Worm (Caenorhabditis elegans) whole organism, L1 larva: ENCODE data around the gene pnn-1.
A peak's percentile ranks its signal among the peaks of the same experiment; 100 is the strongest.

Experiments
- alr-1 ChIP-seq: fragments of 200-800 bp; sonication (Bioruptor generic); optimal IDR thresholded peaks from 2 replicates; lab custom pipeline; 2018; ENCODE audit warnings: borderline replicate concordance, mild to moderate bottlenecking, missing genetic modification characterization, missing compliant biosample characterization
- aly-2 ChIP-seq: fragments of 150-350 bp; optimal IDR thresholded peaks from 2 replicates; lab custom pipeline; 2014; ENCODE audit warnings: missing biosample characterization, missing genetic modification characterization
- ama-1 ChIP-seq: fragments of 150-350 bp; optimal IDR thresholded peaks from 2 replicates; lab custom pipeline; 2014
- blmp-1 ChIP-seq: fragments of 150-350 bp; optimal IDR thresholded peaks from 2 replicates; lab custom pipeline; 2014; ENCODE audit warnings: missing biosample characterization, missing genetic modification characterization
- ceh-90 ChIP-seq: sonication (generic microtip); optimal IDR thresholded peaks from 2 replicates; lab custom pipeline; 2016; ENCODE audit warnings: missing genetic modification characterization, missing compliant biosample characterization
- dpl-1 ChIP-seq, 3 experiments: fragments of 150-350 bp in 2 of 3; sonication (generic microtip) in 1 of 3; optimal IDR thresholded peaks; 2 replicates each; lab custom pipeline; 2014 to 2017; ENCODE audit warnings: missing biosample characterization in 3 of 3, missing genetic modification characterization in 3 of 3, missing genetic modification reagents in 3 of 3
- dsc-1 ChIP-seq: sonication (generic microtip); optimal IDR thresholded peaks from 2 replicates; lab custom pipeline; 2016; ENCODE audit warnings: mild to moderate bottlenecking, missing genetic modification characterization, missing compliant biosample characterization
- efl-1 ChIP-seq, 4 experiments: fragments of 150-350 bp; optimal IDR thresholded peaks in 3 of 4; peaks in 1 of 4; 1 replicate in 1 of 4; 2 replicates in 3 of 4; lab custom pipeline; 2014; ENCODE audit warnings: missing biosample characterization in 2 of 4, missing genetic modification characterization in 2 of 4, missing genetic modification reagents in 2 of 4
- egl-13 ChIP-seq: sonication (generic microtip); optimal IDR thresholded peaks from 2 replicates; lab custom pipeline; 2016; ENCODE audit warnings: missing genotype, missing genetic modification reagents, missing genetic modification characterization, missing compliant biosample characterization
- egl-27 ChIP-seq, 2 experiments: fragments of 150-350 bp in 1 of 2; sonication (generic microtip); optimal IDR thresholded peaks; 3 replicates each; lab custom pipeline; 2017 to 2018; ENCODE audit warnings: missing biosample characterization in 2 of 2, missing genetic modification characterization in 2 of 2, missing genetic modification reagents in 2 of 2
- elt-2 ChIP-seq: sonication (generic microtip); optimal IDR thresholded peaks from 2 replicates; lab custom pipeline; 2016; ENCODE audit warnings: missing genetic modification characterization, mild to moderate bottlenecking, inconsistent platforms, missing compliant biosample characterization, missing genetic modification reagents
- fkh-10 ChIP-seq: sonication (generic microtip); optimal IDR thresholded peaks from 2 replicates; lab custom pipeline; 2017; ENCODE audit warnings: missing biosample characterization, missing genetic modification reagents, missing genetic modification characterization
- fkh-8 ChIP-seq: sonication (generic microtip); optimal IDR thresholded peaks from 2 replicates; lab custom pipeline; 2016; ENCODE audit warnings: mild to moderate bottlenecking, missing genetic modification characterization, missing compliant biosample characterization
- lin-14 ChIP-seq: fragments of 200-800 bp; sonication (Bioruptor generic); optimal IDR thresholded peaks from 2 replicates; lab custom pipeline; 2018; ENCODE audit warnings: mild to moderate bottlenecking, missing genetic modification characterization, moderate library complexity, missing compliant biosample characterization
- lin-35 ChIP-seq, 2 experiments: fragments of 150-350 bp; optimal IDR thresholded peaks; 2 replicates each; lab custom pipeline; 2014; ENCODE audit warnings: missing biosample characterization in 2 of 2, missing genetic modification characterization in 2 of 2, missing genetic modification reagents in 2 of 2
- mab-9 ChIP-seq: fragments of 200-800 bp; sonication (Bioruptor generic); IDR thresholded peaks from 2 replicates; pipeline ENCODE4 v1.3.6; 2022; ENCODE audit warnings: missing genetic modification reagents, missing genetic modification characterization, missing compliant biosample characterization
- mdl-1 ChIP-seq, 2 experiments: fragments of 150-350 bp; optimal IDR thresholded peaks; 2 replicates each; lab custom pipeline; 2014 to 2017; ENCODE audit warnings: missing biosample characterization in 2 of 2, missing genetic modification characterization in 2 of 2, inconsistent platforms in 1 of 2
- mef-2 ChIP-seq: fragments of 150-350 bp; optimal IDR thresholded peaks from 2 replicates; lab custom pipeline; 2014; ENCODE audit warnings: missing biosample characterization, missing genetic modification characterization
- nhr-11 ChIP-seq: fragments of 150-350 bp; optimal IDR thresholded peaks from 2 replicates; lab custom pipeline; 2014; ENCODE audit warnings: missing biosample characterization, missing genetic modification characterization
- nhr-20 ChIP-seq: sonication (generic microtip); optimal IDR thresholded peaks from 2 replicates; lab custom pipeline; 2016; ENCODE audit warnings: mild to moderate bottlenecking, missing genetic modification characterization, missing compliant biosample characterization
- nhr-237 ChIP-seq: fragments of 150-350 bp; optimal IDR thresholded peaks from 2 replicates; lab custom pipeline; 2014; ENCODE audit warnings: missing biosample characterization, missing genetic modification characterization
- nhr-85 ChIP-seq: sonication (generic microtip); peaks from one replicate; lab custom pipeline; 2016; ENCODE audit warnings: missing genetic modification characterization, inconsistent platforms, missing compliant biosample characterization
- snpc-4 ChIP-seq: fragments of 150-350 bp; optimal IDR thresholded peaks from 2 replicates; lab custom pipeline; 2014; ENCODE audit warnings: missing biosample characterization, missing genetic modification characterization
- snu-23 ChIP-seq: sonication (generic microtip); optimal IDR thresholded peaks from 2 replicates; lab custom pipeline; 2016; ENCODE audit warnings: missing genetic modification characterization, missing compliant biosample characterization
- sptf-1 ChIP-seq: fragments of 150-350 bp; optimal IDR thresholded peaks from 2 replicates; lab custom pipeline; 2014; ENCODE audit warnings: missing biosample characterization, missing genetic modification characterization
- swsn-7 ChIP-seq: sonication (generic microtip); optimal IDR thresholded peaks from 2 replicates; lab custom pipeline; 2016; ENCODE audit warnings: missing genetic modification characterization, missing compliant biosample characterization
- unc-30 ChIP-seq: sonication (generic microtip); optimal IDR thresholded peaks from 2 replicates; lab custom pipeline; 2017; ENCODE audit warnings: missing biosample characterization, missing genetic modification characterization
- unc-62 ChIP-seq: fragments of 150-350 bp; optimal IDR thresholded peaks from 2 replicates; lab custom pipeline; 2014; ENCODE audit warnings: missing biosample characterization, missing genetic modification reagents, missing genetic modification characterization
- unc-86 ChIP-seq: sonication (generic microtip); optimal IDR thresholded peaks from 2 replicates; lab custom pipeline; 2016; ENCODE audit warnings: missing genetic modification characterization, missing compliant biosample characterization
- xbp-1 ChIP-seq: sonication (generic microtip); optimal IDR thresholded peaks from 2 replicates; lab custom pipeline; 2016; ENCODE audit warnings: missing genetic modification characterization, missing compliant biosample characterization
- ztf-11 ChIP-seq, 2 experiments: sonication (generic microtip); optimal IDR thresholded peaks; 2 replicates each; lab custom pipeline; 2016 to 2017; ENCODE audit warnings: missing genetic modification characterization in 2 of 2, missing biosample characterization in 1 of 2, missing compliant biosample characterization in 1 of 2

The pnn-1 gene

DNA sequence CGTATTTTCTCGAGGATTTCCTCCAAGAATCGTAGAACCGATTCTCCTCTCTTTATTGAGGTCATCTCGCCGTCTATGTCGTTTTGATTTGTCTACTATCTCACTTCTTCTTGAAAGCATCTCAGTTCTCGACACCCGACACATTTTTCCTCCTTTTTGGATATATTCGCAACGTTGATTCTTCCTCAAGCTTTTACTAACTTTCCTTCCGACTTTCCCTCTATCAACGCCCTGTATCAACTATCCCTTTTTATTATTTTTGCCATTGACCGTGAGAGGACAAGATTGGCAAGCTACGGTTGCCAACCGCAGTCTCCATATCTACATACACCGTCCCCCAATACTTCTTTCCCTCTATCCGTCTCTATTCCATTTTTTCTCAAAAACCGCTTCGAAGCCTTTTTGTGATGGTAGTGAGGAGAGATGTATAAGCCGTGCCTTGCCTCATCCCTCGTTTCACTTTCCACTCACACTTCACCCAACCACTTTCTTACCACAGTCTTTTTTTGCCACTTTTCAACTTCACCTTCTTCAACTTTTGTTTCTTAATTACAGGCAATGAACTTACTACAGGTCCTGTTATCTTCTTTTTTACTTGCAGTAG lies 41.9 kb upstream of the pnn-1 start, which contains the start of gene T16G1.2:
TSS of gene T16G1.2 (plus strand) at position 554 of the 604 bp plus-strand sequence.
- TF ChIP-seq blmp-1 (tag; lab: Kevin White, UChicago) (peak; percentile 97), alr-1 (no peak)

ce11 chrV:12933654-12934053 lies 37.3 kb upstream of the pnn-1 start:
- TF ChIP-seq efl-1 (optimal IDR thresholded peaks at IDR 0.05; lab: Kevin White, UChicago), result no peak
- peak in 1 of 2 experiments; percentile 2 for TF ChIP-seq efl-1 (GFP tag; optimal IDR thresholded peaks at IDR 0.05 in 1 of 2; lab: Kevin White, UChicago)
- peak; percentile 28 for TF ChIP-seq nhr-85
- no peak for TF ChIP-seq lin-14 (GFP tag; lab: Kevin White, UChicago)
- TF ChIP-seq snu-23 (GFP tag; lab: Kevin White, UChicago), result no peak
- TF ChIP-seq blmp-1 (tag; lab: Kevin White, UChicago), result no peak
- peak; percentile 37 for TF ChIP-seq elt-2
- TF ChIP-seq, all 84 proteins: peak for 3

DNA sequence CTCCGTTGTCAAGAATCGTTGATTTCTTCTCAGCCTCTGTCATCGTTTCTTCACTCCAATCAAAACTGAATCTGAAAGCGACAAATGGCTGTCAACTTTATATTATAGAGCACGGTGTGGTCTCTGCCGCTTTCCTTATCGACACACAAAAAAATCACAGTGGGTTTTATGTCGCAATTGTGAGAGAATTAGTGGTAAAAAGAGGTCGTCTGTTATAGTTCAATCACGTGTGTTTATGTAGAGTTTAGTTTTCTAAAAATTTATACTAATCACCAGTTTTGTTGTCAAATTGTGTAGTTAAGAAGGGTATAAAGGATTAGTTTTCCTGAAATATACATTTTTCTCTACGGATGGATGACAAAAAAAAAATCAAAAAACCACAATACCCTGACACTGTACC lies 35.9 kb upstream of the pnn-1 start, which contains the start of gene T16G1.7:
TSS of gene T16G1.7 (minus strand) at position 137 of the 400 bp plus-strand sequence.
- no peak for TF ChIP-seq nhr-237
- no peak for TF ChIP-seq fkh-10 (GFP tag; lab: Kevin White, UChicago)
- no peak for TF ChIP-seq egl-13 (tag; lab: Kevin White, UChicago)
- TF ChIP-seq egl-27 (tag; optimal IDR thresholded peaks at IDR 0.05; lab: Kevin White, UChicago), result no peak
- no peak for TF ChIP-seq ama-1 (lab: Kevin White, UChicago)
- peak; percentile 85 for TF ChIP-seq nhr-20 (tag; lab: Kevin White, UChicago)
- TF ChIP-seq lin-35 (GFP tag; optimal IDR thresholded peaks at IDR 0.05; lab: Kevin White, UChicago), result peak in 1 of 2 experiments; percentile 42
- TF ChIP-seq efl-1 (optimal IDR thresholded peaks at IDR 0.05; lab: Kevin White, UChicago), result no peak
- peak in 1 of 2 experiments; percentile 59 for TF ChIP-seq efl-1 (GFP tag; optimal IDR thresholded peaks at IDR 0.05 in 1 of 2; lab: Kevin White, UChicago)
- TF ChIP-seq lin-14 (GFP tag; lab: Kevin White, UChicago), result peak; percentile 30
- TF ChIP-seq elt-2, result peak; percentile 87
- TF ChIP-seq mef-2 (tag; lab: Kevin White, UChicago), result no peak
- no peak for TF ChIP-seq dsc-1
- TF ChIP-seq unc-86, result no peak
- TF ChIP-seq unc-62 (GFP tag; lab: Kevin White, UChicago), result no peak
- TF ChIP-seq mdl-1 (tag; optimal IDR thresholded peaks at IDR 0.05; lab: Kevin White, UChicago), result no peak
- no peak for TF ChIP-seq swsn-7 (tag; lab: Kevin White, UChicago)

- TF ChIP-seq elt-2 (peak; percentile 82), lin-35 (GFP tag; optimal IDR thresholded peaks at IDR 0.05; lab: Kevin White, UChicago) (peak in 1 of 2 experiments; percentile 17), xbp-1 (tag; lab: Kevin White, UChicago) (no peak), lin-14 (GFP tag; lab: Kevin White, UChicago) (peak; percentile 4), nhr-20 (tag; lab: Kevin White, UChicago) (peak; percentile 56), unc-30 (tag; lab: Kevin White, UChicago) (no peak), ceh-90 (no peak)
- TF ChIP-seq, all 84 proteins: peak for 4
These were observed 33.8 kb upstream of the pnn-1 start, which contains the start of gene T16G1.6 for ce11 chrV:12937098-12937497. Gene T16G1.6 (minus strand): TSS chrV:12937174.

DNA sequence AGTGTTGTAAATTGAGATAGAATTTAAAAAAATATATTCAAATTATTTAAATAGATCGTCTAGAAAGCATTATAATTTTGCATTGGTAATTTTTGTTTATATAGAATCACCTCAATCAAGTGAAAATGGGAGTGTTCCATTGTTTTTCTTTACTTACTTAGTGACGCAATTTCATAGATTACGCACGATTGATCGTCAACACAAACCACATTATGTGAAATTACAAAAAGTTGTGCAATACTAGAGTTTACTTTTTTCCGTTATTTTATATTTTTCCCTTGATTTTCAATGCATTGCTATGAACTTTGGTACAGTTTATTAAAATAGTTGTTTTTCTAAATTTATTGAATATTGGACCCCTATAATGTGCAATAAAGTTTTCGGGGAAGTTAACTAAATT lies 31.5 kb upstream of the pnn-1 start, which contains the start of gene T16G1.5:
TSS of gene T16G1.5 (minus strand) at position 119 of the 400 bp plus-strand sequence.
- TF ChIP-seq dpl-1 (GFP tag; optimal IDR thresholded peaks at IDR 0.05; lab: Kevin White, UChicago), result no peak
- no peak for TF ChIP-seq unc-30 (tag; lab: Kevin White, UChicago)
- TF ChIP-seq snpc-4 (tag; lab: Kevin White, UChicago), result no peak
- no peak for TF ChIP-seq efl-1 (optimal IDR thresholded peaks at IDR 0.05; lab: Kevin White, UChicago)
- peak in 1 of 2 experiments; percentile 41 for TF ChIP-seq efl-1 (GFP tag; optimal IDR thresholded peaks at IDR 0.05 in 1 of 2; lab: Kevin White, UChicago)
- TF ChIP-seq fkh-8, result no peak

DNA sequence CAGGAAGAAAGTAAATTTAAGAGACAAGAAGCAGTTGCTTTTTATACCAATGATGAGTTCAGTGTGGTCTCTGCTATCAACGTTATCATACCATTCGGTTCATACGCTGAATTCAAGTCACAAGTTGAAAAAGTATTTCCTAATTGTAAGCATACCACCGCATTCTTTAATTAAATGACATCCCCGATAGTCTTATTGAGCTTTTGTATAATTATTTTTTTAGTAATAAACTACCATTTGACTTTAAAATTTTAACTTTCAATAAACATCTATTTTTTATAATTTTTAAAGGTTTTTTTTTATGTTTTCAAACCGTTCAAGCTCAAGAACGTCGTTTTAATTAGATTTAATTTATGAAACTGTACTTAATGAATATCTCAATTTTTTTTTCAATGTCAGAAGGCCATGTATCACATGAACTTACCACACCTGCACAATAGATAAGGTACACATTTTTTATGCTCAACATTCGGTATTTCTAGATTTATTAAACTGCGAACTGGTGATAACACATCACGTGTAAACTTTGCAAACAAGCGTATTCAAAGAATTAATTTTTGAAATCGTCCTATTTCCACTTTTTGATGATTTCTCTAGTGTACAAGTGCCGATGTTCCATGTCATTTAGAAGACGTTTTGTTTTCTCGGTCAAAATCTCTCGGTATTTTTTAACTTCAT lies 29.0 kb upstream of the pnn-1 start, which contains the start of gene T16G1.4:
TSS of gene T16G1.4 (minus strand) at position 51 of the 678 bp plus-strand sequence.
- TF ChIP-seq elt-2, result peak; percentile 88
- TF ChIP-seq efl-1 (optimal IDR thresholded peaks at IDR 0.05; lab: Kevin White, UChicago), result no peak
- peak in 1 of 2 experiments; percentile 46 for TF ChIP-seq efl-1 (GFP tag; optimal IDR thresholded peaks at IDR 0.05 in 1 of 2; lab: Kevin White, UChicago)
- no peak for TF ChIP-seq mab-9 (GFP tag; lab: Robert Waterston, UW)
- no peak for TF ChIP-seq egl-13 (tag; lab: Kevin White, UChicago)
- TF ChIP-seq ztf-11 (tag; optimal IDR thresholded peaks at IDR 0.05; lab: Kevin White, UChicago), result no peak
- peak; percentile 8 for TF ChIP-seq nhr-20 (tag; lab: Kevin White, UChicago)
- TF ChIP-seq sptf-1 (tag; lab: Kevin White, UChicago), result no peak
- TF ChIP-seq aly-2 (tag; lab: Kevin White, UChicago), result no peak
- no peak for TF ChIP-seq nhr-237
- TF ChIP-seq lin-35 (GFP tag; optimal IDR thresholded peaks at IDR 0.05; lab: Kevin White, UChicago), result peak in 1 of 2 experiments; percentile 22
- TF ChIP-seq nhr-11, result no peak
